Worm (Caenorhabditis elegans) whole organism, L2 larva: ENCODE data around the gene grl-17.

ENCODE experiments used
- ZK546.5 ChIP-seq: sonication (generic microtip); optimal IDR thresholded peaks from 2 replicates; lab custom pipeline; 2017; ENCODE audit warnings: missing biosample characterization, missing genetic modification characterization
- ama-1 ChIP-seq: fragments of 150-350 bp; optimal IDR thresholded peaks from 2 replicates; lab custom pipeline; 2018; ENCODE audit warnings: inconsistent platforms
- blmp-1 ChIP-seq: sonication (generic microtip); optimal IDR thresholded peaks from 2 replicates; lab custom pipeline; 2017; ENCODE audit warnings: missing genetic modification characterization, mild to moderate bottlenecking, missing compliant biosample characterization, antibody characterized with exemption, moderate library complexity; ENCODE audit not compliant: insufficient read depth
- lin-13 ChIP-seq: fragments of 150-350 bp; optimal IDR thresholded peaks from 2 replicates; lab custom pipeline; 2014; ENCODE audit warnings: missing biosample characterization, missing genetic modification reagents, missing genetic modification characterization
- lin-39 ChIP-seq: fragments of 150-350 bp; optimal IDR thresholded peaks from 2 replicates; lab custom pipeline; 2014; ENCODE audit warnings: missing biosample characterization, missing genetic modification reagents, missing genetic modification characterization
- mab-5 ChIP-seq: fragments of 150-350 bp; optimal IDR thresholded peaks from 2 replicates; lab custom pipeline; 2014; ENCODE audit warnings: missing biosample characterization, missing genetic modification characterization
- nhr-10 ChIP-seq: sonication (generic microtip); optimal IDR thresholded peaks from 2 replicates; lab custom pipeline; 2017; ENCODE audit warnings: missing biosample characterization, missing genetic modification characterization
- nhr-12 ChIP-seq: fragments of 150-350 bp; optimal IDR thresholded peaks from 2 replicates; lab custom pipeline; 2014; ENCODE audit warnings: missing biosample characterization, missing genetic modification characterization
- nhr-237 ChIP-seq: fragments of 150-350 bp; optimal IDR thresholded peaks from 2 replicates; lab custom pipeline; 2014; ENCODE audit warnings: missing biosample characterization, missing genetic modification characterization
- sma-3 ChIP-seq: sonication (generic microtip); optimal IDR thresholded peaks from 2 replicates; lab custom pipeline; 2016; ENCODE audit warnings: missing genetic modification reagents, missing genetic modification characterization, missing compliant biosample characterization

ce11 chrV:13609806-13610205, 46.1 kb upstream of the grl-17 start:
- TF ChIP-seq lin-13 (GFP tag; lab: Kevin White, UChicago) (no peak), sma-3 (GFP tag; lab: Kevin White, UChicago) (no peak), nhr-10 (tag; lab: Kevin White, UChicago) (no peak), ama-1 (no peak), nhr-237 (tag; lab: Kevin White, UChicago) (no peak), lin-39 (tag; lab: Kevin White, UChicago) (no peak), blmp-1 (tag; lab: Kevin White, UChicago) (no peak), ZK546.5 (no peak), mab-5 (no peak), nhr-12 (tag; lab: Kevin White, UChicago) (no peak)
